Worm (Caenorhabditis elegans) whole organism, L1 larva: ENCODE results near the gene C11H1.9.

Experiments
- C16A3.4 ChIP-seq: fragments of 150-350 bp; optimal IDR thresholded peaks from 2 replicates; lab custom pipeline; 2014; ENCODE audit warnings: missing biosample characterization, missing genetic modification characterization
- F16B12.6 ChIP-seq: fragments of 150-350 bp; optimal IDR thresholded peaks from 2 replicates; lab custom pipeline; 2014; ENCODE audit warnings: missing biosample characterization, missing genetic modification characterization
- aha-1 ChIP-seq: fragments of 150-350 bp; optimal IDR thresholded peaks from 2 replicates; lab custom pipeline; 2014; ENCODE audit warnings: missing biosample characterization, missing genetic modification characterization
- ama-1 ChIP-seq: fragments of 150-350 bp; optimal IDR thresholded peaks from 2 replicates; lab custom pipeline; 2014
- ceh-63 ChIP-seq: fragments of 200-800 bp; sonication (Bioruptor generic); optimal IDR thresholded peaks from 2 replicates; lab custom pipeline; 2018; ENCODE audit warnings: mild to moderate bottlenecking, missing genetic modification characterization, missing compliant biosample characterization
- ceh-8 ChIP-seq: fragments of 200-800 bp; sonication (Bioruptor generic); optimal IDR thresholded peaks from 2 replicates; lab custom pipeline; 2018; ENCODE audit warnings: mild to moderate bottlenecking, missing genetic modification characterization, moderate library complexity, missing compliant biosample characterization
- ceh-82 ChIP-seq, 3 experiments: fragments of 150-350 bp in 1 of 3; sonication (generic microtip) in 2 of 3; optimal IDR thresholded peaks; 2 replicates each; lab custom pipeline; 2014 to 2017; ENCODE audit warnings: missing biosample characterization in 3 of 3, missing genetic modification characterization in 3 of 3
- ceh-90 ChIP-seq: sonication (generic microtip); optimal IDR thresholded peaks from 2 replicates; lab custom pipeline; 2016; ENCODE audit warnings: missing genetic modification characterization, missing compliant biosample characterization
- dpl-1 ChIP-seq, 3 experiments: fragments of 150-350 bp in 2 of 3; sonication (generic microtip) in 1 of 3; optimal IDR thresholded peaks; 2 replicates each; lab custom pipeline; 2014 to 2017; ENCODE audit warnings: missing biosample characterization in 3 of 3, missing genetic modification characterization in 3 of 3, missing genetic modification reagents in 3 of 3
- efl-1 ChIP-seq, 4 experiments: fragments of 150-350 bp; optimal IDR thresholded peaks in 3 of 4; peaks in 1 of 4; 1 replicate in 1 of 4; 2 replicates in 3 of 4; lab custom pipeline; 2014; ENCODE audit warnings: missing biosample characterization in 2 of 4, missing genetic modification characterization in 2 of 4, missing genetic modification reagents in 2 of 4
- efl-3 ChIP-seq: fragments of 200-800 bp; sonication (Bioruptor generic); optimal IDR thresholded peaks from 2 replicates; lab custom pipeline; 2018; ENCODE audit warnings: mild to moderate bottlenecking, missing genetic modification characterization, missing compliant biosample characterization
- egl-27 ChIP-seq, 2 experiments: fragments of 150-350 bp in 1 of 2; sonication (generic microtip); optimal IDR thresholded peaks; 3 replicates each; lab custom pipeline; 2017 to 2018; ENCODE audit warnings: missing biosample characterization in 2 of 2, missing genetic modification characterization in 2 of 2, missing genetic modification reagents in 2 of 2
- elt-3 ChIP-seq, 6 experiments: fragments of 150-350 bp in 1 of 6; sonication (generic microtip); optimal IDR thresholded peaks; 2 replicates each; lab custom pipeline; 2017 to 2018; ENCODE audit warnings: missing biosample characterization in 6 of 6, missing genetic modification characterization in 6 of 6, inconsistent platforms in 1 of 6
- ets-5 ChIP-seq: fragments of 200-800 bp; sonication (Bioruptor generic); IDR thresholded peaks from 2 replicates; pipeline ENCODE4 v1.3.6; 2022; ENCODE audit warnings: missing genetic modification characterization, missing compliant biosample characterization
- fkh-10 ChIP-seq: sonication (generic microtip); optimal IDR thresholded peaks from 2 replicates; lab custom pipeline; 2017; ENCODE audit warnings: missing biosample characterization, missing genetic modification reagents, missing genetic modification characterization
- fkh-4 ChIP-seq: sonication (generic microtip); optimal IDR thresholded peaks from 2 replicates; lab custom pipeline; 2016; ENCODE audit warnings: missing compliant biosample characterization, missing genetic modification characterization, borderline replicate concordance
- fkh-8 ChIP-seq: sonication (generic microtip); optimal IDR thresholded peaks from 2 replicates; lab custom pipeline; 2016; ENCODE audit warnings: mild to moderate bottlenecking, missing genetic modification characterization, missing compliant biosample characterization
- hpl-2 ChIP-seq: fragments of 150-350 bp; optimal IDR thresholded peaks from 2 replicates; lab custom pipeline; 2014; ENCODE audit warnings: missing biosample characterization, missing genetic modification reagents, missing genetic modification characterization
- irx-1 ChIP-seq: sonication (generic microtip); optimal IDR thresholded peaks from 2 replicates; lab custom pipeline; 2016; ENCODE audit warnings: missing genetic modification characterization, missing compliant biosample characterization
- isw-1 ChIP-seq: fragments of 200-800 bp; sonication (Bioruptor generic); IDR thresholded peaks from 2 replicates; pipeline ENCODE4 v1.3.6; 2022; ENCODE audit warnings: missing genetic modification characterization, missing compliant biosample characterization
- lin-14 ChIP-seq: fragments of 200-800 bp; sonication (Bioruptor generic); optimal IDR thresholded peaks from 2 replicates; lab custom pipeline; 2018; ENCODE audit warnings: mild to moderate bottlenecking, missing genetic modification characterization, moderate library complexity, missing compliant biosample characterization
- lin-15B ChIP-seq: fragments of 150-350 bp; sonication (generic microtip); optimal IDR thresholded peaks from 3 replicates; lab custom pipeline; 2014; ENCODE audit warnings: missing biosample characterization, missing genetic modification characterization
- lin-35 ChIP-seq, 2 experiments: fragments of 150-350 bp; optimal IDR thresholded peaks; 2 replicates each; lab custom pipeline; 2014; ENCODE audit warnings: missing biosample characterization in 2 of 2, missing genetic modification characterization in 2 of 2, missing genetic modification reagents in 2 of 2
- lsy-2 ChIP-seq, 2 experiments: fragments of 150-350 bp; optimal IDR thresholded peaks; 2 replicates each; lab custom pipeline; 2014; ENCODE audit warnings: missing biosample characterization in 2 of 2, missing genetic modification characterization in 2 of 2
- mdl-1 ChIP-seq, 2 experiments: fragments of 150-350 bp; optimal IDR thresholded peaks; 2 replicates each; lab custom pipeline; 2014 to 2017; ENCODE audit warnings: missing biosample characterization in 2 of 2, missing genetic modification characterization in 2 of 2, inconsistent platforms in 1 of 2
- mep-1 ChIP-seq: fragments of 150-350 bp; optimal IDR thresholded peaks from 2 replicates; lab custom pipeline; 2014; ENCODE audit warnings: missing biosample characterization, missing genetic modification characterization
- nhr-11 ChIP-seq: fragments of 150-350 bp; optimal IDR thresholded peaks from 2 replicates; lab custom pipeline; 2014; ENCODE audit warnings: missing biosample characterization, missing genetic modification characterization
- nhr-12 ChIP-seq: sonication (generic microtip); optimal IDR thresholded peaks from 2 replicates; lab custom pipeline; 2017; ENCODE audit warnings: missing biosample characterization, missing genetic modification characterization
- nhr-19 ChIP-seq: fragments of 200-800 bp; sonication (Bioruptor generic); conservative IDR thresholded peaks from 2 replicates; pipeline ENCODE4 v1.3.6; 2022; ENCODE audit warnings: missing genetic modification characterization, missing compliant biosample characterization
- nhr-20 ChIP-seq: sonication (generic microtip); optimal IDR thresholded peaks from 2 replicates; lab custom pipeline; 2016; ENCODE audit warnings: mild to moderate bottlenecking, missing genetic modification characterization, missing compliant biosample characterization
- nhr-237 ChIP-seq: fragments of 150-350 bp; optimal IDR thresholded peaks from 2 replicates; lab custom pipeline; 2014; ENCODE audit warnings: missing biosample characterization, missing genetic modification characterization
- nhr-28 ChIP-seq: fragments of 150-350 bp; optimal IDR thresholded peaks from 2 replicates; lab custom pipeline; 2014; ENCODE audit warnings: missing biosample characterization, missing genetic modification characterization
- nhr-47 ChIP-seq: sonication (generic microtip); optimal IDR thresholded peaks from 2 replicates; lab custom pipeline; 2016; ENCODE audit warnings: mild to moderate bottlenecking, missing genetic modification characterization, moderate library complexity, missing compliant biosample characterization
- nhr-71 ChIP-seq: sonication (generic microtip); optimal IDR thresholded peaks from 2 replicates; lab custom pipeline; 2016; ENCODE audit warnings: mild to moderate bottlenecking, missing genetic modification characterization, moderate library complexity, missing compliant biosample characterization
- nhr-76 ChIP-seq: sonication (generic microtip); optimal IDR thresholded peaks from 2 replicates; lab custom pipeline; 2017; ENCODE audit warnings: missing biosample characterization, missing genetic modification characterization
- nhr-85 ChIP-seq: sonication (generic microtip); peaks from one replicate; lab custom pipeline; 2016; ENCODE audit warnings: missing genetic modification characterization, inconsistent platforms, missing compliant biosample characterization
- nhr-90 ChIP-seq: sonication (generic microtip); optimal IDR thresholded peaks from 2 replicates; lab custom pipeline; 2016; ENCODE audit warnings: mild to moderate bottlenecking, missing genetic modification characterization, missing compliant biosample characterization; ENCODE audit not compliant: poor library complexity
- pax-3 ChIP-seq: fragments of 200-800 bp; sonication (Bioruptor generic); optimal IDR thresholded peaks from 2 replicates; lab custom pipeline; 2018; ENCODE audit warnings: mild to moderate bottlenecking, missing genetic modification characterization, moderate library complexity, missing compliant biosample characterization
- rnt-1 ChIP-seq: sonication (generic microtip); optimal IDR thresholded peaks from 2 replicates; lab custom pipeline; 2016; ENCODE audit warnings: mild to moderate bottlenecking, missing genetic modification characterization, moderate library complexity, missing compliant biosample characterization
- snpc-4 ChIP-seq: fragments of 150-350 bp; optimal IDR thresholded peaks from 2 replicates; lab custom pipeline; 2014; ENCODE audit warnings: missing biosample characterization, missing genetic modification characterization
- snu-23 ChIP-seq: sonication (generic microtip); optimal IDR thresholded peaks from 2 replicates; lab custom pipeline; 2016; ENCODE audit warnings: missing genetic modification characterization, missing compliant biosample characterization
- sptf-1 ChIP-seq: fragments of 150-350 bp; optimal IDR thresholded peaks from 2 replicates; lab custom pipeline; 2014; ENCODE audit warnings: missing biosample characterization, missing genetic modification characterization
- sup-37 ChIP-seq: fragments of 200-800 bp; sonication (Bioruptor generic); optimal IDR thresholded peaks from 2 replicates; lab custom pipeline; 2018; ENCODE audit warnings: mild to moderate bottlenecking, missing genetic modification characterization, missing compliant biosample characterization
- swsn-7 ChIP-seq: sonication (generic microtip); optimal IDR thresholded peaks from 2 replicates; lab custom pipeline; 2016; ENCODE audit warnings: missing genetic modification characterization, missing compliant biosample characterization
- tbx-2 ChIP-seq: sonication (generic microtip); optimal IDR thresholded peaks from 2 replicates; lab custom pipeline; 2016; ENCODE audit warnings: missing genetic modification characterization, missing compliant biosample characterization
- unc-130 ChIP-seq: fragments of 150-350 bp; optimal IDR thresholded peaks from 2 replicates; lab custom pipeline; 2017; ENCODE audit warnings: missing biosample characterization, missing genetic modification characterization, inconsistent platforms
- unc-62 ChIP-seq: fragments of 150-350 bp; optimal IDR thresholded peaks from 2 replicates; lab custom pipeline; 2014; ENCODE audit warnings: missing biosample characterization, missing genetic modification reagents, missing genetic modification characterization
- unc-86 ChIP-seq: sonication (generic microtip); optimal IDR thresholded peaks from 2 replicates; lab custom pipeline; 2016; ENCODE audit warnings: missing genetic modification characterization, missing compliant biosample characterization
- xbp-1 ChIP-seq: sonication (generic microtip); optimal IDR thresholded peaks from 2 replicates; lab custom pipeline; 2016; ENCODE audit warnings: missing genetic modification characterization, missing compliant biosample characterization
- ztf-11 ChIP-seq, 2 experiments: sonication (generic microtip); optimal IDR thresholded peaks; 2 replicates each; lab custom pipeline; 2016 to 2017; ENCODE audit warnings: missing genetic modification characterization in 2 of 2, missing biosample characterization in 1 of 2, missing compliant biosample characterization in 1 of 2
- ztf-4 ChIP-seq: fragments of 150-350 bp; optimal IDR thresholded peaks from 2 replicates; lab custom pipeline; 2014; ENCODE audit warnings: missing biosample characterization, missing genetic modification characterization

The C11H1.9 gene

ce11 chrX:14289993-14290392, 30.2 kb downstream of the C11H1.9 start:
- TF ChIP-seq elt-3 (tag; optimal IDR thresholded peaks at IDR 0.05; lab: Kevin White, UChicago) (no peak), nhr-237 (tag; lab: Kevin White, UChicago) (no peak), lin-35 (GFP tag; optimal IDR thresholded peaks at IDR 0.05; lab: Kevin White, UChicago) (no peak), ceh-63 (GFP tag; lab: Kevin White, UChicago) (no peak), fkh-8 (tag; lab: Kevin White, UChicago) (no peak), nhr-19 (no peak)

- TF ChIP-seq ztf-11 (tag; optimal IDR thresholded peaks at IDR 0.05; lab: Kevin White, UChicago): no peak
- peak; percentile 46 for TF ChIP-seq nhr-20 (tag; lab: Kevin White, UChicago)
- no peak for TF ChIP-seq isw-1 (GFP tag; lab: Robert Waterston, UW)
- TF ChIP-seq sup-37 (GFP tag; lab: Kevin White, UChicago): no peak
- TF ChIP-seq nhr-47 (tag; lab: Kevin White, UChicago): no peak
- TF ChIP-seq efl-1 (optimal IDR thresholded peaks at IDR 0.05; lab: Kevin White, UChicago): no peak
- peak in 1 of 2 experiments; percentile 71 for TF ChIP-seq efl-1 (GFP tag; optimal IDR thresholded peaks at IDR 0.05 in 1 of 2; lab: Kevin White, UChicago)
- TF ChIP-seq dpl-1 (GFP tag; optimal IDR thresholded peaks at IDR 0.05; lab: Kevin White, UChicago): no peak
- no peak for TF ChIP-seq efl-3 (GFP tag; lab: Kevin White, UChicago)
- TF ChIP-seq unc-130 (tag; lab: Kevin White, UChicago): peak; percentile 40
- peak; percentile 44 for TF ChIP-seq snu-23 (GFP tag; lab: Kevin White, UChicago)
- TF ChIP-seq ztf-4 (tag; lab: Kevin White, UChicago): no peak
- no peak for TF ChIP-seq irx-1
- TF ChIP-seq nhr-71 (tag; lab: Kevin White, UChicago): peak; percentile 86
- TF ChIP-seq unc-86: no peak
- no peak for TF ChIP-seq unc-62 (GFP tag; lab: Kevin White, UChicago)
- no peak for TF ChIP-seq lin-35 (GFP tag; optimal IDR thresholded peaks at IDR 0.05; lab: Kevin White, UChicago)
- TF ChIP-seq nhr-12 (tag; lab: Kevin White, UChicago): no peak
- no peak for TF ChIP-seq ceh-8 (GFP tag; lab: Kevin White, UChicago)
- no peak for TF ChIP-seq aha-1 (tag; lab: Kevin White, UChicago)
- no peak for TF ChIP-seq C16A3.4 (tag; lab: Kevin White, UChicago)
- no peak for TF ChIP-seq fkh-10 (GFP tag; lab: Kevin White, UChicago)
- peak; percentile 34 to 36 for TF ChIP-seq lsy-2 (tag; optimal IDR thresholded peaks at IDR 0.05; lab: Kevin White, UChicago)
- no peak for TF ChIP-seq xbp-1
- no peak for TF ChIP-seq hpl-2 (GFP tag; lab: Kevin White, UChicago)
- TF ChIP-seq sptf-1: no peak
- TF ChIP-seq rnt-1 (tag; lab: Kevin White, UChicago): peak; percentile 92
- peak; percentile 22 for TF ChIP-seq swsn-7 (tag; lab: Kevin White, UChicago)
- TF ChIP-seq ceh-63 (GFP tag; lab: Kevin White, UChicago): no peak
- no peak for TF ChIP-seq ama-1 (lab: Kevin White, UChicago)
- peak; percentile 6 for TF ChIP-seq nhr-11 (tag; lab: Kevin White, UChicago)
- TF ChIP-seq nhr-19: peak; percentile 65
- no peak for TF ChIP-seq fkh-4 (tag; lab: Kevin White, UChicago)
- TF ChIP-seq ceh-90 (tag; lab: Kevin White, UChicago): no peak
- no peak for TF ChIP-seq nhr-76 (tag; lab: Kevin White, UChicago)
- no peak for TF ChIP-seq fkh-8 (tag; lab: Kevin White, UChicago)
- no peak for TF ChIP-seq ets-5 (GFP tag; lab: Robert Waterston, UW)
- TF ChIP-seq pax-3 (tag; lab: Kevin White, UChicago): no peak
- TF ChIP-seq nhr-85: no peak
- TF ChIP-seq mep-1 (tag; lab: Kevin White, UChicago): peak; percentile 35
- TF ChIP-seq lin-14: peak; percentile 89
- no peak for TF ChIP-seq nhr-28 (tag; lab: Kevin White, UChicago)
- no peak for TF ChIP-seq lin-15B
- TF ChIP-seq egl-27 (tag; optimal IDR thresholded peaks at IDR 0.05; lab: Kevin White, UChicago): no peak
- no peak for TF ChIP-seq F16B12.6
- TF ChIP-seq snpc-4: no peak
- TF ChIP-seq tbx-2 (tag; lab: Kevin White, UChicago): peak; percentile 48
- no peak for TF ChIP-seq elt-3 (tag; optimal IDR thresholded peaks at IDR 0.05; lab: Kevin White, UChicago)
- peak in 1 of 2 experiments; percentile 32 for TF ChIP-seq mdl-1 (tag; optimal IDR thresholded peaks at IDR 0.05; lab: Kevin White, UChicago)
- no peak for TF ChIP-seq ceh-82 (tag; optimal IDR thresholded peaks at IDR 0.05; lab: Kevin White, UChicago)
- no peak for TF ChIP-seq nhr-90 (tag; lab: Kevin White, UChicago)
These were observed 32.3 kb downstream of the C11H1.9 start for ce11 chrX:14287888-14288287.
